Worm (Caenorhabditis elegans) whole organism, late embryonic: ENCODE data around the gene soap-1.
A peak's percentile ranks its signal among the peaks of the same experiment; 100 is the strongest.

ENCODE experiments used
- T23F11.4 ChIP-seq: fragments of 200-800 bp; sonication (Bioruptor generic); optimal IDR thresholded peaks from 2 replicates; lab custom pipeline; 2018; ENCODE audit warnings: mild to moderate bottlenecking, missing genetic modification characterization, missing compliant biosample characterization
- ahr-1 ChIP-seq: sonication (generic microtip); optimal IDR thresholded peaks from 2 replicates; lab custom pipeline; 2016; ENCODE audit warnings: missing genetic modification characterization, missing compliant biosample characterization
- ceh-14 ChIP-seq: sonication (generic microtip); optimal IDR thresholded peaks from 2 replicates; lab custom pipeline; 2016; ENCODE audit warnings: missing genotype, missing genetic modification characterization, missing compliant biosample characterization
- ceh-19 ChIP-seq: fragments of 200-800 bp; sonication (Bioruptor generic); optimal IDR thresholded peaks from 2 replicates; lab custom pipeline; 2018; ENCODE audit warnings: mild to moderate bottlenecking, missing genetic modification characterization, missing compliant biosample characterization
- ceh-2 ChIP-seq: sonication (generic microtip); optimal IDR thresholded peaks from 2 replicates; lab custom pipeline; 2016; ENCODE audit warnings: missing genotype, missing genetic modification characterization, missing compliant biosample characterization
- ceh-31 ChIP-seq: sonication (generic microtip); optimal IDR thresholded peaks from 2 replicates; lab custom pipeline; 2016; ENCODE audit warnings: missing genetic modification characterization, missing compliant biosample characterization
- ceh-34 ChIP-seq: sonication (generic microtip); optimal IDR thresholded peaks from 2 replicates; lab custom pipeline; 2016; ENCODE audit warnings: mild to moderate bottlenecking, missing genetic modification characterization, missing compliant biosample characterization
- ceh-48 ChIP-seq: sonication (generic microtip); optimal IDR thresholded peaks from 2 replicates; lab custom pipeline; 2016; ENCODE audit warnings: missing genetic modification characterization, inconsistent platforms, missing compliant biosample characterization
- ceh-9 ChIP-seq: sonication (generic microtip); optimal IDR thresholded peaks from 2 replicates; lab custom pipeline; 2016; ENCODE audit warnings: mild to moderate bottlenecking, missing genetic modification characterization, inconsistent platforms, missing compliant biosample characterization
- dmd-4 ChIP-seq: sonication (generic microtip); optimal IDR thresholded peaks from 2 replicates; lab custom pipeline; 2016; ENCODE audit warnings: borderline replicate concordance, missing genetic modification characterization, missing compliant biosample characterization
- dve-1 ChIP-seq: sonication (generic microtip); optimal IDR thresholded peaks from 2 replicates; lab custom pipeline; 2017; ENCODE audit warnings: antibody characterized with exemption, mild to moderate bottlenecking, missing genetic modification characterization, missing compliant biosample characterization
- ets-4 ChIP-seq: sonication (generic microtip); optimal IDR thresholded peaks from 2 replicates; lab custom pipeline; 2016; ENCODE audit warnings: missing genetic modification characterization, missing compliant biosample characterization
- eyg-1 ChIP-seq: sonication (generic microtip); optimal IDR thresholded peaks from 2 replicates; lab custom pipeline; 2016; ENCODE audit warnings: missing genotype, missing genetic modification characterization, missing compliant biosample characterization
- fkh-6 ChIP-seq: sonication (generic microtip); optimal IDR thresholded peaks from 2 replicates; lab custom pipeline; 2016; ENCODE audit warnings: missing genetic modification characterization, missing compliant biosample characterization
- hlh-13 ChIP-seq: fragments of 200-800 bp; sonication (Bioruptor generic); optimal IDR thresholded peaks from 2 replicates; lab custom pipeline; 2018; ENCODE audit warnings: mild to moderate bottlenecking, missing genetic modification characterization, missing compliant biosample characterization
- hlh-6 ChIP-seq: sonication (generic microtip); optimal IDR thresholded peaks from 2 replicates; lab custom pipeline; 2016; ENCODE audit warnings: missing genotype, missing genetic modification characterization, missing compliant biosample characterization
- madf-2 ChIP-seq: sonication (generic microtip); optimal IDR thresholded peaks from 2 replicates; lab custom pipeline; 2017; ENCODE audit warnings: missing genetic modification characterization, missing compliant biosample characterization
- mec-3 ChIP-seq: sonication (generic microtip); optimal IDR thresholded peaks from 2 replicates; lab custom pipeline; 2016; ENCODE audit warnings: borderline replicate concordance, missing genetic modification characterization, missing compliant biosample characterization
- nfya-1 ChIP-seq: sonication (generic microtip); optimal IDR thresholded peaks from 2 replicates; lab custom pipeline; 2017; ENCODE audit warnings: missing genetic modification characterization, mild to moderate bottlenecking, missing compliant biosample characterization, antibody characterized with exemption, moderate library complexity
- odd-2 ChIP-seq: sonication (generic microtip); optimal IDR thresholded peaks from 2 replicates; lab custom pipeline; 2017; ENCODE audit warnings: antibody characterized with exemption, mild to moderate bottlenecking, missing genetic modification characterization, missing compliant biosample characterization
- pha-4 ChIP-seq: fragments of 150-350 bp; optimal IDR thresholded peaks from 2 replicates; lab custom pipeline; 2018; ENCODE audit warnings: missing biosample characterization, missing genetic modification reagents, missing genetic modification characterization
- pros-1 ChIP-seq: fragments of 150-350 bp; optimal IDR thresholded peaks from 2 replicates; lab custom pipeline; 2014; ENCODE audit warnings: missing biosample characterization, missing genetic modification reagents, missing genetic modification characterization
- rnt-1 ChIP-seq: sonication (generic microtip); optimal IDR thresholded peaks from 2 replicates; lab custom pipeline; 2016; ENCODE audit warnings: missing genetic modification characterization, missing compliant biosample characterization
- syd-9 ChIP-seq: sonication (generic microtip); optimal IDR thresholded peaks from 2 replicates; lab custom pipeline; 2016; ENCODE audit warnings: mild to moderate bottlenecking, missing genetic modification characterization, moderate library complexity, missing compliant biosample characterization
- tbx-7 ChIP-seq: sonication (generic microtip); optimal IDR thresholded peaks from 2 replicates; lab custom pipeline; 2016; ENCODE audit warnings: missing genotype, missing genetic modification characterization, missing compliant biosample characterization
- ttx-3 ChIP-seq: sonication (generic microtip); optimal IDR thresholded peaks from 2 replicates; lab custom pipeline; 2016; ENCODE audit warnings: missing genetic modification reagents, missing genetic modification characterization, missing compliant biosample characterization
- unc-42 ChIP-seq: sonication (generic microtip); optimal IDR thresholded peaks from 2 replicates; lab custom pipeline; 2016; ENCODE audit warnings: missing genotype, missing genetic modification characterization, missing compliant biosample characterization
- unc-55 ChIP-seq: sonication (generic microtip); optimal IDR thresholded peaks from 2 replicates; lab custom pipeline; 2017; ENCODE audit warnings: missing biosample characterization, missing genetic modification reagents, missing genetic modification characterization
- unc-86 ChIP-seq: sonication (generic microtip); optimal IDR thresholded peaks from 2 replicates; lab custom pipeline; 2016; ENCODE audit warnings: missing genetic modification characterization, missing compliant biosample characterization
- ztf-16 ChIP-seq: sonication (generic microtip); optimal IDR thresholded peaks from 2 replicates; lab custom pipeline; 2017; ENCODE audit warnings: missing genetic modification characterization, missing compliant biosample characterization

The soap-1 gene

DNA sequence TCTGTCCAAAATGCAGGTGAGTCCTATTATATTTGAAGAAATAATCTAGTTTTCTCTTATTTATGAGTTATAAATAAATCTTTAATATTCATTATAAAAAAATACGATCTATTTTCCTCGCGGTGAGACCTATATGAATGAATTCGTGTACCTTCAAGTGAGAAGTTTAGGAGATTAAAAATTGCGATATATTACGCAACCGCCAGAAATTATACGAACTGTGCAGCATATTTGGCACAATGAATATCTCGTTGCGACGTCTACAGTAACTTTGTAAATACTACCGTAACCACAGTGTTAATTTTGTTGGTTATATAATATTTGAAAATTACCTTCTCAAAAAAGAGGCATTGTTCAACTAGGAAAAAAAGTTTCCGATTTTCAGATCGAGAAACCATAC, 9.7 kb upstream of the soap-1 start:
- TF ChIP-seq ahr-1 (tag; lab: Kevin White, UChicago) (no peak), unc-86 (tag; lab: Kevin White, UChicago) (no peak), ceh-19 (GFP tag; lab: Kevin White, UChicago) (no peak), eyg-1 (tag; lab: Kevin White, UChicago) (no peak), nfya-1 (tag; lab: Kevin White, UChicago) (no peak), pros-1 (no peak), odd-2 (tag; lab: Kevin White, UChicago) (no peak), ceh-14 (tag; lab: Kevin White, UChicago) (no peak), dmd-4 (tag; lab: Kevin White, UChicago) (no peak), ztf-16 (tag; lab: Kevin White, UChicago) (no peak)

DNA sequence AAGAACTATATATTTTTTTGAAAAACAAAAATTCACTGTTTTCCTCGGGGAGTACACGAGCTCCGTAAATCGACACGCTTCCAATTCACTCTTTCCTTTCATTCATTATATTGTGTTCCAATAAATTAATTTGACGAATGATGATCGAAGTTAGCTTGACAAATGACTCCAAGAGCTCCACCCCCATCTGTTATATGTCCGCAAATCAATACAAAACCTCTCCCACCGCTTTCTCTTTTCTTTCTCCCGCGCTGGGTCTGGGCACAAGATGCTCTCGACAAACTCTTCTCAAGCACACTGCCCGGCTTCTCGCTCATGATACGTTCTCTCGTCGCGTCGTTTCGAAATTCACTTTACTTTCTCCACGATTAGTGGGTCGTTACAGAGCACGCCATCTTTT, 9.2 kb upstream of the soap-1 start, which contains the start of gene C13F10.1:
C13F10.1 (plus strand) TSS at position 138 of the 400 bp plus-strand sequence.
- peak; percentile 38 for TF ChIP-seq ceh-48 (tag; lab: Kevin White, UChicago)
- TF ChIP-seq ceh-34, result peak; percentile 26
- no peak for TF ChIP-seq ceh-9 (tag; lab: Kevin White, UChicago)
- TF ChIP-seq unc-42 (tag; lab: Kevin White, UChicago), result peak; percentile 46
- TF ChIP-seq unc-55 (GFP tag; lab: Kevin White, UChicago), result peak; percentile 82
- peak; percentile 31 for TF ChIP-seq rnt-1 (tag; lab: Kevin White, UChicago)
- TF ChIP-seq mec-3 (tag; lab: Kevin White, UChicago), result no peak
- TF ChIP-seq ceh-2 (tag; lab: Kevin White, UChicago), result no peak
- TF ChIP-seq ceh-31 (tag; lab: Kevin White, UChicago), result peak; percentile 16
- TF ChIP-seq dve-1 (tag; lab: Kevin White, UChicago), result no peak
- peak; percentile 22 for TF ChIP-seq nfya-1 (tag; lab: Kevin White, UChicago)
- no peak for TF ChIP-seq fkh-6 (tag; lab: Kevin White, UChicago)

DNA sequence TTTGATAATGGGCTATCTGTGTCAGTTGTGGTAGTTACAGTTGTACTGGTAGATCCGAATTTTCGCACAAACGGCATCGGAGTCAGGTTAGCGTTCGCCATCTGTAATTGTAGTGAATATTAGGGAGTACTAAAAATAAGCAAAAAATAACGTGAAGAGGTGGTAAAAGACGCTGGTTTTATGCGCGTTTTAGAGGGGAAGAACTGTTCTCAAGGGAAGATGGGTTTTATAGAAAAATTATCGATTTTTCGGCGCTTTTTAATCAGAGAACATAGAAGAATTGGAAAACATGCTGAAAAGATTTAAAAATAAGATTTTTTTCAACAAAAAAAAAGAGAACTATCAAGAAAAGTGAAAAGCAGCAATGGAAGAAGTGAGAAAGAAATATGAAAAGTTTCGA, 8.4 kb upstream of the soap-1 start, which contains the start of gene C13F10.7:
C13F10.7 (minus strand) TSS at position 101 of the 400 bp plus-strand sequence.
- TF ChIP-seq fkh-6 (tag; lab: Kevin White, UChicago) (no peak), T23F11.4 (no peak), pros-1 (no peak), ttx-3 (tag; lab: Kevin White, UChicago) (no peak), dmd-4 (tag; lab: Kevin White, UChicago) (no peak)

DNA sequence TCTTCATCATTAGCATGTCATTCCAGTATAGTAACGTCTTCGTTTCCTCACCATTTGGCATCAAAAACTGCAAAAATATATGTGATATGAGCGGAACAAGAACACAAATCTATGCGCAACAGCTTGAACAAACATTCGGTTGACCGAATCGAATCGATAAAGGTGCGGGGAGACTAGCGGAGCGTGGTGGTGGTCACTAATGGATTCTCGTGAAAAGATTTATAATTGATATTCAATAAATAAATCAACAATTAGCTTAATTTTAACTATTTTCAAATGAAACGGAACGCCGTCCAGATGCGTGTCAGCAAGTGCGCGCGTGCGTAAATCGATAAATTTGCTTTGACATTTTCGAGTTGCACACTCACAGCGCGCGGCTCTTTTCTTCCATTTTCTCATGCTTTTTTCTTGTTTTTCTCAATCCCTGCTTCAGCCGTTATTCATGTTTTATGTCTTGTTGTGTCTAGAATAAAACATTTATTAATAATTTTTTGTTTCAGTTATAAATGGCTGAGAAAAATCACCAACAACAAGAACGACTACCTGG, 6.3 kb upstream of the soap-1 start, which contains the start of the genes C13F10.8, C13F10.6 and kxd-1:
C13F10.8 (minus strand) TSS at position 51 of the 547 bp plus-strand sequence.
C13F10.6 (minus strand) TSS at position 67 of the 547 bp plus-strand sequence.
kxd-1 (plus strand) TSS at position 497 of the 547 bp plus-strand sequence.
- TF ChIP-seq eyg-1 (tag; lab: Kevin White, UChicago), result no peak
- peak; percentile 75 for TF ChIP-seq ceh-48 (tag; lab: Kevin White, UChicago)

DNA sequence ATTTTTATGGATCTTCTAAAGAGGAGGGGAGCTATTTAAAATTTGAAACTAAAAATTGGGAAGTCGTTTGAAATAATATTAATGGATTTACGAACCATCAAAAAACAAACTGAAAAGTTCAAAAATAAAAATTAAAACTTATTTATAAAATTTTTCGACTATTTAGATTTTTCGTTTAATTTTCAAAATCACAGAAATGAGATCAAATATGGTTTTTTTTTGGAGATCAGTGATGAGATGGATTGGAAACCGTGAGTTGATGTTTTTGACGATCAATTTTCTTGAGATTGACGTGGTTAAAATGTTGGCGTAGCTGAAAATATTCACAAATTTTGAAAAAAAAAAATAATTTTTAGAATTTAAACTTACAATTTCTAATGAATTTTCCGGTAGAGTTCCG, 4.3 kb upstream of the soap-1 start, which contains the start of gene C13F10.5:
C13F10.5 (minus strand) TSS at position 101 of the 400 bp plus-strand sequence.
- TF ChIP-seq syd-9 (no peak), fkh-6 (tag; lab: Kevin White, UChicago) (no peak), hlh-13 (GFP tag; lab: Kevin White, UChicago) (no peak), tbx-7 (tag; lab: Kevin White, UChicago) (no peak), ets-4 (tag; lab: Kevin White, UChicago) (no peak), pha-4 (tag; lab: Kevin White, UChicago) (no peak), madf-2 (no peak), hlh-6 (tag; lab: Kevin White, UChicago) (no peak), ceh-9 (tag; lab: Kevin White, UChicago) (no peak)
